Worm (Caenorhabditis elegans): ENCODE data around the gene lea-1.

lea-1 gene

ce11 chrV:10011623-10012022 is at the start of gene lea-1:
Gene lea-1 (plus strand): TSS chrV:10011923.
- no peak for TF ChIP-seq attf-6 (GFP tag; IDR thresholded peaks at IDR 0.05)

ce11 chrV:9962394-9962793 is 49.3 kb upstream of the lea-1 start, which contains the start of gene madf-4:
Gene madf-4 (minus strand): TSS chrV:9962494.
- TF ChIP-seq snpc-4 (GFP tag; optimal IDR thresholded peaks at IDR 0.05) (no peak), snpc-4 (tag; optimal IDR thresholded peaks at IDR 0.05) (no peak), ekl-4 (GFP tag; IDR thresholded peaks at IDR 0.05) (no peak), lsy-27 (tag; optimal IDR thresholded peaks at IDR 0.05; ENCODE audit: borderline replicate concordance, insufficient read depth) (no peak), rec-8 (tag; optimal IDR thresholded peaks at IDR 0.05) (no peak), lin-35 (GFP tag; optimal IDR thresholded peaks at IDR 0.05) (no peak), aptf-3 (GFP tag; IDR thresholded peaks at IDR 0.05) (no peak), let-526 (GFP tag; IDR thresholded peaks at IDR 0.05) (no peak), ama-1 (optimal IDR thresholded peaks at IDR 0.05) (no peak), ama-1 (GFP tag; optimal IDR thresholded peaks at IDR 0.05) (no peak), B0035.1 (tag; optimal IDR thresholded peaks at IDR 0.05) (no peak), sdz-38 (tag; optimal IDR thresholded peaks at IDR 0.05) (no peak), xnd-1 (tag; optimal IDR thresholded peaks at IDR 0.05) (no peak), lin-40 (tag; optimal IDR thresholded peaks at IDR 0.05) (no peak), repo-1 (tag; optimal IDR thresholded peaks at IDR 0.05) (no peak), hrde-1 (tag; optimal IDR thresholded peaks at IDR 0.05; ENCODE audit: borderline replicate concordance) (no peak), let-607 (tag; optimal IDR thresholded peaks at IDR 0.05) (no peak), nhr-179 (tag; optimal IDR thresholded peaks at IDR 0.05) (no peak)

ce11 chrV:9962916-9963315 is 48.8 kb upstream of the lea-1 start:
- TF ChIP-seq snpc-4 (GFP tag; optimal IDR thresholded peaks at IDR 0.05): no peak
- no peak for TF ChIP-seq snpc-4 (tag; optimal IDR thresholded peaks at IDR 0.05)
- peak; percentile 57 for TF ChIP-seq zfh-2 (GFP tag; conservative IDR thresholded peaks at IDR 0.05)
- no peak for TF ChIP-seq F39B2.1 (GFP tag; IDR thresholded peaks at IDR 0.05)

- no peak for TF ChIP-seq Y95B8A.8 (GFP tag; IDR thresholded peaks at IDR 0.05)
- no peak for TF ChIP-seq lin-35 (GFP tag; optimal IDR thresholded peaks at IDR 0.05)
- peak; percentile 83 for TF ChIP-seq zfh-2 (GFP tag; conservative IDR thresholded peaks at IDR 0.05)
- TF ChIP-seq ztf-6 (GFP tag; IDR thresholded peaks at IDR 0.05): no peak
- no peak for TF ChIP-seq T07F8.4 (tag; optimal IDR thresholded peaks at IDR 0.05)
- TF ChIP-seq K12H6.12 (tag; optimal IDR thresholded peaks at IDR 0.05): peak; percentile 9
- no peak for TF ChIP-seq cebp-1 (GFP tag; IDR thresholded peaks at IDR 0.05)
- TF ChIP-seq cebp-1 (tag; optimal IDR thresholded peaks at IDR 0.05): peak; percentile 3
- no peak for TF ChIP-seq C06A6.2 (GFP tag; conservative IDR thresholded peaks at IDR 0.05)
- no peak for TF ChIP-seq nfya-2 (GFP tag; IDR thresholded peaks at IDR 0.05)
- 0 out of 2 replicates have a peak, but pooled peaks have one; percentile 33 for TF ChIP-seq hsf-1 (GFP tag; IDR thresholded peaks at IDR 0.05)
- no peak for TF ChIP-seq unc-62 (GFP tag; optimal IDR thresholded peaks at IDR 0.05)
- no peak for TF ChIP-seq rcor-1 (GFP tag; IDR thresholded peaks at IDR 0.05)
Observed at ce11 chrV:9964152-9964785, 47.5 kb upstream of the lea-1 start.

ce11 chrV:9965891-9966290 is 45.8 kb upstream of the lea-1 start:
- peak; percentile 36; the same call in 1 of the 2 replicates for TF ChIP-seq zfh-2 (GFP tag; conservative IDR thresholded peaks at IDR 0.05)
- no peak for TF ChIP-seq dpff-1 (tag; optimal IDR thresholded peaks at IDR 0.05)
- no peak for TF ChIP-seq hlh-26 (GFP tag; conservative IDR thresholded peaks at IDR 0.05)
- no peak for TF ChIP-seq rec-8 (tag; optimal IDR thresholded peaks at IDR 0.05)
- no peak for TF ChIP-seq lsy-27 (tag; optimal IDR thresholded peaks at IDR 0.05; ENCODE audit: borderline replicate concordance, insufficient read depth)
- no peak for TF ChIP-seq Y79H2A.3 (GFP tag; conservative IDR thresholded peaks at IDR 0.05)
- TF ChIP-seq lin-26 (GFP tag; IDR thresholded peaks at IDR 0.05): no peak
- TF ChIP-seq hmg-20 (GFP tag; IDR thresholded peaks at IDR 0.05): no peak
- no peak for TF ChIP-seq repo-1 (tag; optimal IDR thresholded peaks at IDR 0.05)
- no peak for TF ChIP-seq Y53G8AR.9 (GFP tag; conservative IDR thresholded peaks at IDR 0.05)
- TF ChIP-seq madf-3 (GFP tag; IDR thresholded peaks at IDR 0.05): 0 out of 2 replicates have a peak, but pooled peaks have one; percentile 19
- no peak for TF ChIP-seq nhr-27 (tag; optimal IDR thresholded peaks at IDR 0.05)
- TF ChIP-seq attf-6 (GFP tag; IDR thresholded peaks at IDR 0.05): no peak
